Fruit fly (Drosophila melanogaster): Measurements from ENCODE around the gene ND-20L.

ND-20L gene

DNA sequence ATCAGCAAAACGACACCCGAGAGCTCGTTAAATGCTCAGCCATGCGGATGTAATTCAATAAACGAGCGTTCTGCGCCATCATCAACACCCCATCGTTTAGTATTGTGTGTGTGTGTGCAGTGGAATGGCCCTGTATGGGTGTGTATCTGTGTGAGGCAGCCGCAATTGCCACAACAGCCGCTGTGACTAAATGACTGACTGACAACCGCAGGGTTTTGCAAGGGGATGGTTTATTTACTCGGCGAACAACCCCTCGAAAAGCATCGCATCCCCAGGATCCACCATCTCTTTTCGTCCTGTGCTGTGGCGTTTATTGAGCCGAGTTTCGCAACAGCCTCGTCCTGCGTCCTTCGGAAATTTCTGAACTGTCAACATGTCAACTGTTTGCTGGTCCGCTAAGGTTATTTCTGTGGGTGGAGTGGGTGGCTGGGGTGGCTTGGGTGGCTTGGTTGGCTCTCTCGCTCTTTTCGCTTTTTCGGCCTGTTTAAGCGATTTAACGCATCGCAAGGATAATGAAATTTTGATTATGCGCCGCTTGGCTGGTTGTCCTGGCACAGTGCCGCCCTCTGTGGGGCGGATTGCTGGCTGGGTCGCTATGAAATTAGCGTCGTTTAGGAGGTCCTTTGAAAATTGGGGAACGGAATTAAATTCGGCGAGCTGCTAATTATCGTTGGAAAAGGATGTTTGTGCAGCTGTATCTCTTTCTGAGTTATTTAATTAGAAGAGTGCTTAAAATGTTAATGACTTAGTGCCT, 37.5 kb downstream of the ND-20L start:
- no peak for TF ChIP-seq kay (GFP tag; ENCODE audit: borderline replicate concordance)
- no peak for TF ChIP-seq CG14711 (tag; optimal IDR thresholded peaks at IDR 0.05)
- TF ChIP-seq cic (GFP tag; optimal IDR thresholded peaks at IDR 0.05), result no peak
- TF ChIP-seq Crg-1 (GFP tag; optimal IDR thresholded peaks at IDR 0.05), result no peak
- TF ChIP-seq CG11617 (GFP tag; optimal IDR thresholded peaks at IDR 0.05), result no peak
- TF ChIP-seq tj (GFP tag; optimal IDR thresholded peaks at IDR 0.05), result no peak
- TF ChIP-seq CG7045 (GFP tag; optimal IDR thresholded peaks at IDR 0.05), result no peak
- no peak for TF ChIP-seq CG33017 (tag; optimal IDR thresholded peaks at IDR 0.05)
- no peak for TF ChIP-seq CG7101 (tag; optimal IDR thresholded peaks at IDR 0.05)
- no peak for TF ChIP-seq toe (GFP tag; optimal IDR thresholded peaks at IDR 0.05)
- TF ChIP-seq Mnt (GFP tag; optimal IDR thresholded peaks at IDR 0.05), result no peak
- no peak for TF ChIP-seq cnc (optimal IDR thresholded peaks at IDR 0.05)
- TF ChIP-seq CG5204 (GFP tag; optimal IDR thresholded peaks at IDR 0.05), result no peak
- TF ChIP-seq bab1 (GFP tag; optimal IDR thresholded peaks at IDR 0.05), result no peak
- TF ChIP-seq Clk (GFP tag; optimal IDR thresholded peaks at IDR 0.05), result no peak
- TF ChIP-seq pad (GFP tag; optimal IDR thresholded peaks at IDR 0.05), result no peak
- no peak for TF ChIP-seq Hr96 (GFP tag; optimal IDR thresholded peaks at IDR 0.05)
- TF ChIP-seq ovo (GFP tag; optimal IDR thresholded peaks at IDR 0.05), result no peak
- TF ChIP-seq CG1620 (GFP tag; optimal IDR thresholded peaks at IDR 0.05), result no peak

DNA sequence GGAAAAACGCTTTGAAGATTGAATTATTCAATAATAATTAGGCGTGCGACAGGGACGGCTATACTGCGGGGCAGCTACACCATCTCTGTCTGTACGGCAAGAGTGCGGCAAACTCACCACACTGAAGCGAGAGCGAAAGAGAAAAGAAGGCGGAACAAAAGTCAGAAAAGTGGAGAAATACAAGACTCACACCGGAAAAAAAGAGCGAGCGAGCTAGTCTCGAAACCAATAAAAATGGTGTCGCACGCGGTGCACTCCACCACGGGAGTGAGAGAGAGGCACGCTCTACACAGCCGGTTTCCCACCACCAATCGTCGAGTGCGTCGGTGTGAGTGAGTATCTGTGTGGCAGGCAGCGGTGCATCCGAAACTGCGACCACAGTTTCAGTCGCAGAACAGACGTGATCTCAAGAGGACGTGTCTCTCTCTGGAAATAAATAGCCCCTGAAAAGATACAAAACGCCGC, 40.5 kb downstream of the ND-20L start, which contains the start of gene Dr:
Gene Dr (plus strand): TSS at position 384 of the 465 bp plus-strand sequence.
- TF ChIP-seq Mnt (GFP tag; optimal IDR thresholded peaks at IDR 0.05) (peak; percentile 39), pad (GFP tag; optimal IDR thresholded peaks at IDR 0.05) (peak; percentile 94), Clk (GFP tag; optimal IDR thresholded peaks at IDR 0.05) (no peak), Hr96 (GFP tag; optimal IDR thresholded peaks at IDR 0.05) (no peak), toe (GFP tag; optimal IDR thresholded peaks at IDR 0.05) (peak; percentile 22), CG14711 (tag; optimal IDR thresholded peaks at IDR 0.05) (peak; percentile 4)

DNA sequence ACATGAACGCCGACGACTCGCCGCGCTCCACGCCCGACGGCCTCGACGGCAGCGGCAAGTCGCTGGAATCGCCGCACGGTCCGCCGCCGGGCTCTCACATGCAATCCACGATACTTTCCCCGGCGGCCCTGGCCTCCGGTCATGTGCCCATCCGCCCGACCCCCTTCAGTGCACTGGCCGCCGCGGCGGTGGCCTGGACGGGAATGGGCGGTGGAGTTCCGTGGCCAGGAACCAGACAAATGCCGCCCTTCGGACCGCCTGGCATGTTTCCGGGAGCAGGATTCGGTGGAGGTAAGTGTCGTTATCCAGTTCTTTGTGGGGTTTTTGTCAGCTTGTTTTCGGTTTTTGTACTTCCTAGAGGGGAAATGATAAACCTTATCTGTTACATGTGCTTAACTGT, 42.0 kb downstream of the ND-20L start:
- TF ChIP-seq CG7045 (GFP tag; optimal IDR thresholded peaks at IDR 0.05) (no peak), Crg-1 (GFP tag; optimal IDR thresholded peaks at IDR 0.05) (no peak), Clk (GFP tag; optimal IDR thresholded peaks at IDR 0.05) (no peak), tj (GFP tag; optimal IDR thresholded peaks at IDR 0.05) (no peak), Mnt (GFP tag; optimal IDR thresholded peaks at IDR 0.05) (no peak), toe (GFP tag; optimal IDR thresholded peaks at IDR 0.05) (no peak), CG5204 (GFP tag; optimal IDR thresholded peaks at IDR 0.05) (no peak), CG14711 (tag; optimal IDR thresholded peaks at IDR 0.05) (no peak), bab1 (GFP tag; optimal IDR thresholded peaks at IDR 0.05) (no peak), CG7101 (tag; optimal IDR thresholded peaks at IDR 0.05) (no peak), ovo (GFP tag; optimal IDR thresholded peaks at IDR 0.05) (no peak), CG33017 (tag; optimal IDR thresholded peaks at IDR 0.05) (no peak), cnc (optimal IDR thresholded peaks at IDR 0.05) (no peak), cic (GFP tag; optimal IDR thresholded peaks at IDR 0.05) (no peak), pad (GFP tag; optimal IDR thresholded peaks at IDR 0.05) (no peak), CG1620 (GFP tag; optimal IDR thresholded peaks at IDR 0.05) (no peak), kay (GFP tag; ENCODE audit: borderline replicate concordance) (no peak), Hr96 (GFP tag; optimal IDR thresholded peaks at IDR 0.05) (no peak), CG12768 (GFP tag; optimal IDR thresholded peaks at IDR 0.05) (no peak), CG11617 (GFP tag; optimal IDR thresholded peaks at IDR 0.05) (no peak)

DNA sequence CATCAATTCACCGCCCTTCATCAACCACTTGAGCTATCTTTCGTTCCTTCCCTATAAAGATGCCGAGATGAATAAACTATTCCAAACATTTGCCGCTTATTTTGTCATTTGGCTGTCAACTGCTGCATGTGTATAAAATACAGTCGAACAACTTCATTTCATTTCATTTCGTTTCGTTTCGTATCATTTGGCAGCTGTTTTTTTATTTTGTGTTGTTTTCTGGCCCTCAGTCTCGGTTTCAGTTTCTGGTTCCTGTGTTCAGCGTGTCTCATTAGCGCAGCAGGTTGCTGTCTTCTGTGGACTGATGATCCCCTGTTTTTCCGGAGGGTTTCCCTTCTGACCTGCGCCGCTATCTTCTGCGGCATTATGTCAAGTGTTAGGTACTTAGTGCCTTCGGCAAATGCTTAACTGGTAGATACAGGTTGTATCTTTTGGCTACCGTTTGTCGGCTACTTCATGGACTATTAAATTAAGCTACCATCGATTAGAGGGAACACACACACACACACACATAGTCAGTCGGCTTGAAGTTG, 44.0 kb downstream of the ND-20L start:
- TF ChIP-seq kay (GFP tag; ENCODE audit: borderline replicate concordance) (no peak), pad (GFP tag; optimal IDR thresholded peaks at IDR 0.05) (no peak), tj (GFP tag; optimal IDR thresholded peaks at IDR 0.05) (no peak), CG14711 (tag; optimal IDR thresholded peaks at IDR 0.05) (no peak), CG7101 (tag; optimal IDR thresholded peaks at IDR 0.05) (no peak), CG12768 (GFP tag; optimal IDR thresholded peaks at IDR 0.05) (no peak), toe (GFP tag; optimal IDR thresholded peaks at IDR 0.05) (no peak), Hr96 (GFP tag; optimal IDR thresholded peaks at IDR 0.05) (no peak), cnc (optimal IDR thresholded peaks at IDR 0.05) (no peak), ovo (GFP tag; optimal IDR thresholded peaks at IDR 0.05) (no peak)

DNA sequence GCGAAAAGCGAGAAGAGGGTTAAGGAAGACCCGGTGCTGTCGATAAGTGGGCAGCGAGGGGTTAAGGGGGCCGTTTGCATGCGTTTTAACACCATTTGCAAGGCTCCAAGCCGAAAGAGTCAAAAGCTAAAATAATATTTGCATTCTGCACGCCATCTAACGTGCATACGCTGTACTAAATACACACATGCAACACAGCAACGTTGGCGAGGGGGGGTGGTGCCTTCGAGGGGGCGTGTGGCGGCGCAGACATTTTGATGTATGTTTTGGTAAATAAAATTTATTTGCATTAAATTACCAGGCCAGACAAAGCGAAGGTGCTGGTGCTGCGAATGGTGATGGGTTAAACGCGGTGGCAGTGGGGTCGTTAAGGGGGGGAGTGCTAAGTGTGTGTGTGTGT, 44.9 kb downstream of the ND-20L start:
- TF ChIP-seq CG33017 (tag; optimal IDR thresholded peaks at IDR 0.05) (no peak), CG7101 (tag; optimal IDR thresholded peaks at IDR 0.05) (no peak), cnc (optimal IDR thresholded peaks at IDR 0.05) (no peak), CG5204 (GFP tag; optimal IDR thresholded peaks at IDR 0.05) (no peak), pad (GFP tag; optimal IDR thresholded peaks at IDR 0.05) (no peak), Crg-1 (GFP tag; optimal IDR thresholded peaks at IDR 0.05) (no peak), CG11617 (GFP tag; optimal IDR thresholded peaks at IDR 0.05) (no peak), toe (GFP tag; optimal IDR thresholded peaks at IDR 0.05) (no peak), ovo (GFP tag; optimal IDR thresholded peaks at IDR 0.05) (no peak), Hr96 (GFP tag; optimal IDR thresholded peaks at IDR 0.05) (no peak), CG14711 (tag; optimal IDR thresholded peaks at IDR 0.05) (no peak), CG1620 (GFP tag; optimal IDR thresholded peaks at IDR 0.05) (no peak), Clk (GFP tag; optimal IDR thresholded peaks at IDR 0.05) (no peak), tj (GFP tag; optimal IDR thresholded peaks at IDR 0.05) (no peak)

DNA sequence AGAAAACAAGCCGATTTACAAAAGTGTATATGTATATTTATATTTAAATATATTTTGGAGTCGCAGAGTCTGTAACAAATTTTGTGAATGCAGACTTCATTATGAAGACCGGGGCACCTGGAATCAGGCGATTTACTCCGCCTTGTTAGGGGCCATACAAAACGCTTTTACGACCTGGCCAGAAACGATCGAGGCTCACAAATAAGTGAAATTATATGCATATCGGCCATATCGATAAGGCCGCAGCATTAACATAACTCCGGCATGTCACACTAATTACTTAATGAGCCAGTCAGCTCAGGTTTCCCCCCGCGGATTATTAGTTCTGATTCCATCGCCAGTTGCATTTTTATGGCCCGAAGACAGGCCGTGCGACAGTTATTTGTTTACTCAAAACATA, 47.1 kb downstream of the ND-20L start:
- no peak for TF ChIP-seq CG7101 (tag; optimal IDR thresholded peaks at IDR 0.05)
- TF ChIP-seq CG1620 (GFP tag; optimal IDR thresholded peaks at IDR 0.05), result no peak
- TF ChIP-seq cic (GFP tag; optimal IDR thresholded peaks at IDR 0.05), result no peak
- no peak for TF ChIP-seq CG33017 (tag; optimal IDR thresholded peaks at IDR 0.05)
- TF ChIP-seq Clk (GFP tag; optimal IDR thresholded peaks at IDR 0.05), result no peak
- no peak for TF ChIP-seq cnc (optimal IDR thresholded peaks at IDR 0.05)
- no peak for TF ChIP-seq CG11617 (GFP tag; optimal IDR thresholded peaks at IDR 0.05)
- no peak for TF ChIP-seq Mnt (GFP tag; optimal IDR thresholded peaks at IDR 0.05)
- TF ChIP-seq toe (GFP tag; optimal IDR thresholded peaks at IDR 0.05), result no peak
- no peak for TF ChIP-seq ovo (GFP tag; optimal IDR thresholded peaks at IDR 0.05)
- TF ChIP-seq Crg-1 (GFP tag; optimal IDR thresholded peaks at IDR 0.05), result no peak
- TF ChIP-seq CG5204 (GFP tag; optimal IDR thresholded peaks at IDR 0.05), result no peak
- no peak for TF ChIP-seq pad (GFP tag; optimal IDR thresholded peaks at IDR 0.05)
- no peak for TF ChIP-seq CG12768 (GFP tag; optimal IDR thresholded peaks at IDR 0.05)
- no peak for TF ChIP-seq Hr96 (GFP tag; optimal IDR thresholded peaks at IDR 0.05)
- no peak for TF ChIP-seq bab1 (GFP tag; optimal IDR thresholded peaks at IDR 0.05)
- TF ChIP-seq kay (GFP tag; ENCODE audit: borderline replicate concordance), result no peak

Measured in whole organism, adult.